Worm (Caenorhabditis elegans) whole organism, young adult: Measurements from ENCODE around the gene tftc-3.

ENCODE experiments used
- B0035.1 ChIP-seq: sonication (generic microtip); optimal IDR thresholded peaks from 2 replicates; lab custom pipeline; 2016; ENCODE audit warnings: missing genetic modification characterization, mild to moderate bottlenecking, missing compliant biosample characterization, missing genotype, missing genetic modification reagents
- C17E4.6 ChIP-seq: fragments of 200-800 bp; sonication (Bioruptor generic); IDR thresholded peaks from 2 replicates; pipeline ENCODE4 v1.3.6; 2022; ENCODE audit warnings: missing genetic modification reagents, missing genetic modification characterization, missing compliant biosample characterization
- D2030.7 ChIP-seq: fragments of 200-800 bp; sonication (Bioruptor generic); IDR thresholded peaks from 2 replicates; pipeline ENCODE4 v1.3.6; 2022; ENCODE audit warnings: missing genetic modification reagents, missing genetic modification characterization, missing compliant biosample characterization
- F52B5.7 ChIP-seq: sonication (generic microtip); optimal IDR thresholded peaks from 2 replicates; lab custom pipeline; 2016; ENCODE audit warnings: mild to moderate bottlenecking, missing genetic modification characterization, missing compliant biosample characterization
- F57A8.1 ChIP-seq: fragments of 200-800 bp; sonication (Bioruptor generic); optimal IDR thresholded peaks from 2 replicates; lab custom pipeline; 2018; ENCODE audit warnings: mild to moderate bottlenecking, missing genetic modification characterization, moderate library complexity, missing compliant biosample characterization
- K11D2.4 ChIP-seq: fragments of 200-800 bp; sonication (Bioruptor generic); IDR thresholded peaks from 2 replicates; pipeline ENCODE4 v1.3.6; 2022; ENCODE audit warnings: missing genetic modification reagents, missing genetic modification characterization, missing compliant biosample characterization
- aptf-2 ChIP-seq: fragments of 200-800 bp; sonication (Bioruptor generic); conservative IDR thresholded peaks from 2 replicates; pipeline ENCODE4 v1.3.6; 2022; ENCODE audit warnings: missing genetic modification reagents, missing genetic modification characterization, missing compliant biosample characterization
- aptf-3 ChIP-seq: fragments of 200-800 bp; sonication (Bioruptor generic); IDR thresholded peaks from 2 replicates; pipeline ENCODE4 v1.3.6; 2022; ENCODE audit warnings: missing genetic modification characterization, missing compliant biosample characterization
- bed-1 ChIP-seq: fragments of 200-800 bp; sonication (Bioruptor generic); IDR thresholded peaks from 2 replicates; pipeline ENCODE4 v1.3.6; 2022; ENCODE audit warnings: missing genetic modification reagents, missing genetic modification characterization, missing compliant biosample characterization
- bed-2 ChIP-seq: fragments of 200-800 bp; sonication (Bioruptor generic); IDR thresholded peaks from 2 replicates; pipeline ENCODE4 v1.3.6; 2022; ENCODE audit warnings: missing genetic modification reagents, missing genetic modification characterization, missing compliant biosample characterization
- ceh-100 ChIP-seq: fragments of 200-800 bp; sonication (Bioruptor generic); IDR thresholded peaks from 2 replicates; pipeline ENCODE4 v1.3.6; 2022; ENCODE audit warnings: missing genetic modification reagents, missing genetic modification characterization, missing compliant biosample characterization
- ceh-40 ChIP-seq: fragments of 200-800 bp; sonication (Bioruptor generic); IDR thresholded peaks from 2 replicates; pipeline ENCODE4 v1.3.6; 2022; ENCODE audit warnings: missing genetic modification characterization, missing compliant biosample characterization
- ceh-91 ChIP-seq: fragments of 200-800 bp; sonication (Bioruptor generic); IDR thresholded peaks from 2 replicates; pipeline ENCODE4 v1.3.6; 2022; ENCODE audit warnings: missing genetic modification reagents, missing genetic modification characterization, missing compliant biosample characterization
- dox-1 ChIP-seq: fragments of 200-800 bp; sonication (Bioruptor generic); IDR thresholded peaks from 2 replicates; pipeline ENCODE4 v1.3.6; 2022; ENCODE audit warnings: missing genetic modification reagents, missing genetic modification characterization, missing compliant biosample characterization
- dpl-1 ChIP-seq: fragments of 150-350 bp; optimal IDR thresholded peaks from 2 replicates; lab custom pipeline; 2014; ENCODE audit warnings: missing biosample characterization, missing genetic modification reagents, missing genetic modification characterization
- efl-1 ChIP-seq: fragments of 150-350 bp; optimal IDR thresholded peaks from 2 replicates; lab custom pipeline; 2014; ENCODE audit warnings: missing biosample characterization, missing genetic modification reagents, missing genetic modification characterization
- ets-4 ChIP-seq: fragments of 200-800 bp; sonication (Bioruptor generic); optimal IDR thresholded peaks from 2 replicates; lab custom pipeline; 2018; ENCODE audit warnings: mild to moderate bottlenecking, missing genetic modification characterization, missing compliant biosample characterization
- gei-17 ChIP-seq: fragments of 200-800 bp; sonication (Bioruptor generic); optimal IDR thresholded peaks from 2 replicates; lab custom pipeline; 2018; ENCODE audit warnings: mild to moderate bottlenecking, missing genetic modification characterization, missing compliant biosample characterization
- hlh-12 ChIP-seq: sonication (generic microtip); optimal IDR thresholded peaks from 2 replicates; lab custom pipeline; 2016; ENCODE audit warnings: missing genetic modification characterization, missing compliant biosample characterization
- hrde-1 ChIP-seq: sonication (generic microtip); optimal IDR thresholded peaks from 2 replicates; lab custom pipeline; 2016; ENCODE audit warnings: missing genetic modification characterization, mild to moderate bottlenecking, missing compliant biosample characterization, moderate library complexity, missing genotype, missing genetic modification reagents, borderline replicate concordance
- lag-1 ChIP-seq: fragments of 200-800 bp; sonication (Bioruptor generic); IDR thresholded peaks from 2 replicates; pipeline ENCODE4 v1.3.6; 2022; ENCODE audit warnings: missing genetic modification reagents, missing genetic modification characterization, missing compliant biosample characterization
- let-607 ChIP-seq, 2 experiments: fragments of 200-800 bp in 1 of 2; sonication (Bioruptor generic) in 1 of 2; sonication (generic microtip) in 1 of 2; optimal IDR thresholded peaks; 2 replicates each; lab custom pipeline; 2016 to 2018; ENCODE audit warnings: mild to moderate bottlenecking in 2 of 2, missing compliant biosample characterization in 2 of 2, missing genetic modification characterization in 2 of 2, moderate library complexity in 2 of 2, missing genotype in 1 of 2
- lin-26 ChIP-seq: fragments of 200-800 bp; sonication (Bioruptor generic); IDR thresholded peaks from 2 replicates; pipeline ENCODE4 v1.3.6; 2022; ENCODE audit warnings: missing genetic modification reagents, missing genetic modification characterization, missing compliant biosample characterization
- lir-1 ChIP-seq: fragments of 200-800 bp; sonication (Bioruptor generic); conservative IDR thresholded peaks from 2 replicates; pipeline ENCODE4 v1.3.6; 2022; ENCODE audit warnings: missing genetic modification reagents, missing genetic modification characterization, missing compliant biosample characterization
- lsl-1 ChIP-seq: fragments of 200-800 bp; sonication (Bioruptor generic); optimal IDR thresholded peaks from 2 replicates; lab custom pipeline; 2018; ENCODE audit warnings: mild to moderate bottlenecking, missing genetic modification characterization, moderate library complexity, missing compliant biosample characterization
- madf-3 ChIP-seq: fragments of 200-800 bp; sonication (Bioruptor generic); IDR thresholded peaks from 2 replicates; pipeline ENCODE4 v1.3.6; 2022; ENCODE audit warnings: missing genetic modification reagents, missing genetic modification characterization, missing compliant biosample characterization
- madf-6 ChIP-seq: fragments of 200-800 bp; sonication (Bioruptor generic); IDR thresholded peaks from 2 replicates; pipeline ENCODE4 v1.3.6; 2022; ENCODE audit warnings: missing genetic modification reagents, missing genetic modification characterization, missing compliant biosample characterization
- madf-8 ChIP-seq: fragments of 200-800 bp; sonication (Bioruptor generic); conservative IDR thresholded peaks from 2 replicates; pipeline ENCODE4 v1.3.6; 2022; ENCODE audit warnings: missing genetic modification reagents, missing genetic modification characterization, missing compliant biosample characterization
- mcd-1 ChIP-seq: fragments of 200-800 bp; sonication (Bioruptor generic); IDR thresholded peaks from 2 replicates; pipeline ENCODE4 v1.3.6; 2022; ENCODE audit warnings: missing genetic modification reagents, missing genetic modification characterization, missing compliant biosample characterization
- nhr-27 ChIP-seq: fragments of 200-800 bp; sonication (Bioruptor generic); optimal IDR thresholded peaks from 2 replicates; lab custom pipeline; 2018; ENCODE audit warnings: mild to moderate bottlenecking, missing genetic modification characterization, moderate library complexity, missing compliant biosample characterization
- nhr-80 ChIP-seq: sonication (generic microtip); optimal IDR thresholded peaks from 2 replicates; lab custom pipeline; 2016; ENCODE audit warnings: missing genetic modification characterization, missing compliant biosample characterization
- nhr-90 ChIP-seq: sonication (generic microtip); optimal IDR thresholded peaks from 2 replicates; lab custom pipeline; 2016; ENCODE audit warnings: missing genotype, mild to moderate bottlenecking, missing genetic modification characterization, missing compliant biosample characterization
- pha-4 ChIP-seq: fragments of 150-350 bp; sonication (generic microtip); optimal IDR thresholded peaks from 2 replicates; lab custom pipeline; 2014; ENCODE audit warnings: missing biosample characterization, missing genetic modification reagents, missing genetic modification characterization
- rcor-1 ChIP-seq: fragments of 200-800 bp; sonication (Bioruptor generic); IDR thresholded peaks from 2 replicates; pipeline ENCODE4 v1.3.6; 2022; ENCODE audit warnings: missing genetic modification reagents, missing genetic modification characterization, missing compliant biosample characterization
- somi-1 ChIP-seq: fragments of 200-800 bp; sonication (Bioruptor generic); optimal IDR thresholded peaks from 2 replicates; lab custom pipeline; 2018; ENCODE audit warnings: mild to moderate bottlenecking, missing genetic modification characterization, missing compliant biosample characterization
- sptf-2 ChIP-seq: fragments of 200-800 bp; sonication (Bioruptor generic); optimal IDR thresholded peaks from 2 replicates; lab custom pipeline; 2018; ENCODE audit warnings: mild to moderate bottlenecking, missing genetic modification characterization, missing compliant biosample characterization
- tbx-9 ChIP-seq: sonication (generic microtip); optimal IDR thresholded peaks from 2 replicates; lab custom pipeline; 2016; ENCODE audit warnings: borderline replicate concordance, missing genetic modification characterization, inconsistent platforms, missing compliant biosample characterization
- tlf-1 ChIP-seq: fragments of 200-800 bp; sonication (Bioruptor generic); optimal IDR thresholded peaks from 2 replicates; lab custom pipeline; 2018; ENCODE audit warnings: mild to moderate bottlenecking, missing genetic modification characterization, missing compliant biosample characterization
- xnd-1 ChIP-seq: sonication (generic microtip); optimal IDR thresholded peaks from 2 replicates; lab custom pipeline; 2016; ENCODE audit warnings: missing genotype, missing genetic modification reagents, missing genetic modification characterization, missing compliant biosample characterization
- ztf-22 ChIP-seq: fragments of 200-800 bp; sonication (Bioruptor generic); optimal IDR thresholded peaks from 2 replicates; lab custom pipeline; 2018; ENCODE audit warnings: mild to moderate bottlenecking, missing genetic modification characterization, moderate library complexity, missing compliant biosample characterization
- ztf-28 ChIP-seq: fragments of 200-800 bp; sonication (Bioruptor generic); IDR thresholded peaks from 2 replicates; pipeline ENCODE4 v1.3.6; 2022; ENCODE audit warnings: missing genetic modification reagents, missing genetic modification characterization, missing compliant biosample characterization
- ztf-3 ChIP-seq: fragments of 200-800 bp; sonication (Bioruptor generic); optimal IDR thresholded peaks from 2 replicates; lab custom pipeline; 2018; ENCODE audit warnings: mild to moderate bottlenecking, missing genetic modification characterization, missing compliant biosample characterization
- ztf-6 ChIP-seq: fragments of 200-800 bp; sonication (Bioruptor generic); IDR thresholded peaks from 2 replicates; pipeline ENCODE4 v1.3.6; 2022; ENCODE audit warnings: missing genetic modification reagents, missing genetic modification characterization, missing compliant biosample characterization

tftc-3 gene

DNA sequence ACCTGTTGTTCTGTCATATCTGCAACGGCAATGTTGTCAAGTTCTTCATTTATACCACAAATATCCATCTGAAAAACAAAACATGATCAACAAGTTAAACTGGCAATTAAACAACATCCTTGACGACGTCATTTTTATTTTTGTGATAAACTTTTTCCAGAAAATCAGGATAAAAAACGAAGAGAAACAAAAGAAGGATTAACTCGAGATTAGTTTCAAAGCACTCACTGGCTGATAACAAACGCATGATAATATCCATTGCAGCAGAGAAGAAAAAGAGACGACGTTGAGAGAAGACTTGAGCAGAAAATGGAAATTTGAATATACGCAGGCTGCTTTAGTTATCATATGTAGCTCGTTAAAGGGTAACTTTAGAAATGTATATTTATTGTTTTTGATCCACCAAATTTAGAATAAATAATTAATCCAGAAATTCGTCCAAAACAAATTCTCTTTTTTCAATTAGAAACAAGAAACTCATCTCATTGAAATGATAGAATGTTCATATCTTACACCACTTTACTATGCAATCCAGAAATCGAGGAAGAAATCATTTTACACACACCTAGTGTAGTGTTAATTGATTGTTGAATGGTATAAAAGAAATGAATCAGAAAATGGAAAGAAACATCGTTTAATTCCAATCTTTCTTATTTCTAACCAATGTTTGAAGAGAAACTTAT lies 31.1 kb upstream of the tftc-3 start, which contains the start of the genes C12D8.21 and col-148:
C12D8.21 (minus strand) TSS at position 68 of the 683 bp plus-strand sequence.
col-148 (plus strand) TSS at position 633 of the 683 bp plus-strand sequence.
- TF ChIP-seq somi-1 (no peak), nhr-90 (tag; lab: Kevin White, UChicago) (no peak), K11D2.4 (no peak), bed-2 (GFP tag; lab: Robert Waterston, UW) (no peak), ceh-100 (GFP tag; lab: Robert Waterston, UW) (no peak), aptf-3 (no peak), F52B5.7 (no peak), bed-1 (no peak), hrde-1 (tag; lab: Kevin White, UChicago) (no peak), F57A8.1 (GFP tag; lab: Kevin White, UChicago) (no peak), lin-26 (GFP tag; lab: Robert Waterston, UW) (no peak), sptf-2 (GFP tag; lab: Kevin White, UChicago) (no peak), aptf-2 (GFP tag; lab: Robert Waterston, UW) (no peak)

DNA sequence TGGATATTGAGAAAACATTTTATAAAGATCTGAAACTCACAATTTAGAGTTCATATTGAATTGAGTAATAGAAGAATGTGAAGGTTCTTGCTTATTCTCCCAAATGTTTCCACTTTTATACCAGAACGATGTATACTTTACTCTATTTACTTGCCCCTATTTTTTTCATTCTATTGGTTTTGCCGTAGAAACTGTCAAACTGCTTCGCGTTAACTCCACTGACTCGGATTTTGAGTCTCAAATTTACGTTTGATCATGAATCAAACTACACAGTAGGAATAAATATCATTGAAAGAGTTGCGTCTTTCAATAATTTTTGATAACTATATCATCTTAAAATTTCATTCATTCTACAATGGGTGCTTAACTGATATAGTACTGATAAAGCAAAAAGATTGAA lies 29.7 kb upstream of the tftc-3 start, which contains the start of gene fipr-8:
fipr-8 (minus strand) TSS at position 101 of the 400 bp plus-strand sequence.
- TF ChIP-seq lin-26 (GFP tag; lab: Robert Waterston, UW): no peak
- TF ChIP-seq ztf-3 (GFP tag; lab: Kevin White, UChicago): no peak
- TF ChIP-seq gei-17 (GFP tag; lab: Kevin White, UChicago): no peak
- TF ChIP-seq B0035.1 (tag; lab: Kevin White, UChicago): no peak
- no peak for TF ChIP-seq dpl-1 (GFP tag; lab: Kevin White, UChicago)
- TF ChIP-seq madf-6: no peak
- no peak for TF ChIP-seq tbx-9 (tag; lab: Kevin White, UChicago)
- TF ChIP-seq nhr-27 (tag; lab: Kevin White, UChicago): no peak
- TF ChIP-seq nhr-80 (tag; lab: Kevin White, UChicago): no peak
- no peak for TF ChIP-seq ets-4 (GFP tag; lab: Kevin White, UChicago)
- TF ChIP-seq C17E4.6 (GFP tag; lab: Robert Waterston, UW): no peak
- TF ChIP-seq lir-1 (GFP tag; lab: Robert Waterston, UW): no peak
- TF ChIP-seq xnd-1 (tag; lab: Kevin White, UChicago): no peak
- TF ChIP-seq madf-3 (GFP tag; lab: Robert Waterston, UW): no peak
- TF ChIP-seq ceh-40 (GFP tag; lab: Robert Waterston, UW): no peak

ce11 chrV:10238665-10239064 lies 28.5 kb upstream of the tftc-3 start, which contains the start of gene fubl-1:
Gene fubl-1 (minus strand): TSS chrV:10238866.
- TF ChIP-seq ztf-22 (GFP tag; lab: Kevin White, UChicago) (no peak), ceh-91 (peak; percentile 68), aptf-2 (GFP tag; lab: Robert Waterston, UW) (0 out of 2 replicates have a peak, but pooled peaks have one; percentile 13), ztf-28 (GFP tag; lab: Robert Waterston, UW) (0 out of 2 replicates have a peak, but pooled peaks have one; percentile 48), ceh-100 (GFP tag; lab: Robert Waterston, UW) (no peak), D2030.7 (GFP tag; lab: Robert Waterston, UW) (peak; percentile 49; the same call in 1 of the 2 replicates), efl-1 (peak; percentile 14), xnd-1 (tag; lab: Kevin White, UChicago) (peak; percentile 17), let-607 (tag; optimal IDR thresholded peaks at IDR 0.05; lab: Kevin White, UChicago) (no peak), madf-8 (peak; percentile 71), ztf-6 (no peak), tlf-1 (GFP tag; lab: Kevin White, UChicago) (no peak), lsl-1 (peak; percentile 76), nhr-90 (tag; lab: Kevin White, UChicago) (no peak), bed-2 (GFP tag; lab: Robert Waterston, UW) (no peak), ztf-3 (GFP tag; lab: Kevin White, UChicago) (no peak), pha-4 (tag; lab: Kevin White, UChicago) (no peak), mcd-1 (GFP tag; lab: Robert Waterston, UW) (peak; percentile 61), madf-6 (peak; percentile 64; the same call in 1 of the 2 replicates), dox-1 (peak; percentile 65), hlh-12 (tag; lab: Kevin White, UChicago) (no peak), lin-26 (GFP tag; lab: Robert Waterston, UW) (0 out of 2 replicates have a peak, but pooled peaks have one; percentile 7), somi-1 (no peak), madf-3 (GFP tag; lab: Robert Waterston, UW) (peak; percentile 97), rcor-1 (GFP tag; lab: Robert Waterston, UW) (no peak), lag-1 (GFP tag; lab: Robert Waterston, UW) (no peak)
